Worm (Caenorhabditis elegans): ENCODE results near the gene gkow-1.

DNA sequence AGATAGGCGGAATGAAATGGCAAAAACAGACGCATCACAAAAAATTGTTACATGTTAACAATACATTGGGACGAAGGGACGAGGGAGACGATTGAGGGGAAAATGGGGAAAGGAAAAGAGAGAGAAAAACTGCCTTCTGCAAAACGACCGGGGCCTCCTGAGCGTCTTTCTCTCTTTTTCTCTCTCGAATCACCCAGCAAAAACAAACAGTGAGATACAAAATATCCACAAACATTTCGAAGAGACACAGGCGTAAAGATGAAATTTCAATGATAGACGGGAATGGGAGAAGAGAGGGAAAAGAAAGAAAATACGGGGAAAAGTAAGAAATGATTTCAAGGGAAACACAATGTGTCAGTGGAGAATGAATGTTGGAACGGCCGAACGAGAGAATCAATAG, 12.0 kb upstream of the gkow-1 start:
- TF ChIP-seq nhr-237 (tag; optimal IDR thresholded peaks at IDR 0.05) (peak; percentile 46), unc-39 (tag; optimal IDR thresholded peaks at IDR 0.05) (no peak), nhr-2 (tag; optimal IDR thresholded peaks at IDR 0.05) (no peak), tbx-8 (GFP tag; optimal IDR thresholded peaks at IDR 0.05) (no peak), elt-3 (tag; optimal IDR thresholded peaks at IDR 0.05) (no peak), pha-4 (tag; optimal IDR thresholded peaks at IDR 0.05) (peak; percentile 15), flh-1 (GFP tag; optimal IDR thresholded peaks at IDR 0.05) (no peak), unc-62 (GFP tag; optimal IDR thresholded peaks at IDR 0.05) (peak; percentile 66), mls-2 (tag; optimal IDR thresholded peaks at IDR 0.05) (no peak)

Measured in whole organism, mixed stage, embryonic.